Worm (Caenorhabditis elegans) whole organism, young adult: ENCODE results near the gene elp-1.
A peak's percentile ranks its signal among the peaks of the same experiment; 100 is the strongest.

ENCODE experiments used
- B0336.3 ChIP-seq: fragments of 200-800 bp; sonication (Bioruptor generic); IDR thresholded peaks from 2 replicates; pipeline ENCODE4 v1.3.6; 2022; ENCODE audit warnings: missing genetic modification characterization, missing compliant biosample characterization
- F22D6.2 ChIP-seq: sonication (generic microtip); optimal IDR thresholded peaks from 2 replicates; lab custom pipeline; 2016; ENCODE audit warnings: mild to moderate bottlenecking, missing genetic modification characterization, missing compliant biosample characterization
- F37B4.10 ChIP-seq: fragments of 200-800 bp; sonication (Bioruptor generic); IDR thresholded peaks from 2 replicates; pipeline ENCODE4 v1.3.6; 2022; ENCODE audit warnings: missing genetic modification characterization, missing compliant biosample characterization
- K12H6.12 ChIP-seq: fragments of 200-800 bp; sonication (Bioruptor generic); optimal IDR thresholded peaks from 2 replicates; lab custom pipeline; 2018; ENCODE audit warnings: mild to moderate bottlenecking, missing genetic modification characterization, missing compliant biosample characterization
- Y53F4B.3 ChIP-seq: fragments of 200-800 bp; sonication (Bioruptor generic); IDR thresholded peaks from 2 replicates; pipeline ENCODE4 v1.3.6; 2022; ENCODE audit warnings: missing genetic modification reagents, missing genetic modification characterization, missing compliant biosample characterization
- Y56A3A.18 ChIP-seq: fragments of 200-800 bp; sonication (Bioruptor generic); IDR thresholded peaks from 2 replicates; pipeline ENCODE4 v1.3.6; 2022; ENCODE audit warnings: missing genetic modification reagents, missing genetic modification characterization, missing compliant biosample characterization
- Y79H2A.3 ChIP-seq: fragments of 200-800 bp; sonication (Bioruptor generic); conservative IDR thresholded peaks from 2 replicates; pipeline ENCODE4 v1.3.6; 2022; ENCODE audit warnings: missing genetic modification reagents, missing genetic modification characterization, missing compliant biosample characterization
- ama-1 ChIP-seq, 3 experiments: fragments of 150-350 bp in 1 of 3; sonication (generic microtip) in 2 of 3; optimal IDR thresholded peaks; 2 replicates each; lab custom pipeline; 2014 to 2018; ENCODE audit warnings: missing biosample characterization in 2 of 3, missing genetic modification characterization in 2 of 3, missing genetic modification reagents in 2 of 3
- aptf-2 ChIP-seq: fragments of 200-800 bp; sonication (Bioruptor generic); conservative IDR thresholded peaks from 2 replicates; pipeline ENCODE4 v1.3.6; 2022; ENCODE audit warnings: missing genetic modification reagents, missing genetic modification characterization, missing compliant biosample characterization
- aptf-3 ChIP-seq: fragments of 200-800 bp; sonication (Bioruptor generic); IDR thresholded peaks from 2 replicates; pipeline ENCODE4 v1.3.6; 2022; ENCODE audit warnings: missing genetic modification characterization, missing compliant biosample characterization
- atf-7 ChIP-seq: sonication (generic microtip); optimal IDR thresholded peaks from 2 replicates; lab custom pipeline; 2017; ENCODE audit warnings: mild to moderate bottlenecking, missing genetic modification characterization, missing compliant biosample characterization
- attf-6 ChIP-seq: fragments of 200-800 bp; sonication (Bioruptor generic); IDR thresholded peaks from 2 replicates; pipeline ENCODE4 v1.3.6; 2022; ENCODE audit warnings: missing genetic modification reagents, missing genetic modification characterization, missing compliant biosample characterization
- cebp-1 ChIP-seq, 2 experiments: fragments of 200-800 bp in 1 of 2; sonication (Bioruptor generic) in 1 of 2; sonication (generic microtip) in 1 of 2; IDR thresholded peaks in 1 of 2; optimal IDR thresholded peaks in 1 of 2; 2 replicates each; pipeline versions ENCODE4 v1.3.6 to Lab custom; 2017 to 2022; ENCODE audit warnings: missing compliant biosample characterization in 2 of 2, missing genetic modification characterization in 2 of 2, mild to moderate bottlenecking in 1 of 2, missing genetic modification reagents in 1 of 2, moderate library complexity in 1 of 2
- ceh-100 ChIP-seq: fragments of 200-800 bp; sonication (Bioruptor generic); IDR thresholded peaks from 2 replicates; pipeline ENCODE4 v1.3.6; 2022; ENCODE audit warnings: missing genetic modification reagents, missing genetic modification characterization, missing compliant biosample characterization
- ceh-40 ChIP-seq: fragments of 200-800 bp; sonication (Bioruptor generic); IDR thresholded peaks from 2 replicates; pipeline ENCODE4 v1.3.6; 2022; ENCODE audit warnings: missing genetic modification characterization, missing compliant biosample characterization
- dpl-1 ChIP-seq: fragments of 150-350 bp; optimal IDR thresholded peaks from 2 replicates; lab custom pipeline; 2014; ENCODE audit warnings: missing biosample characterization, missing genetic modification reagents, missing genetic modification characterization
- egl-44 ChIP-seq: fragments of 200-800 bp; sonication (Bioruptor generic); IDR thresholded peaks from 2 replicates; pipeline ENCODE4 v1.3.6; 2022; ENCODE audit warnings: missing genetic modification reagents, missing genetic modification characterization, missing compliant biosample characterization
- ekl-4 ChIP-seq: fragments of 200-800 bp; sonication (Bioruptor generic); IDR thresholded peaks from 2 replicates; pipeline ENCODE4 v1.3.6; 2022; ENCODE audit warnings: missing genetic modification reagents, missing genetic modification characterization, missing compliant biosample characterization
- fkh-3 ChIP-seq: sonication (generic microtip); optimal IDR thresholded peaks from 2 replicates; lab custom pipeline; 2016; ENCODE audit warnings: mild to moderate bottlenecking, missing genetic modification characterization, missing compliant biosample characterization
- him-1 ChIP-seq: sonication (generic microtip); optimal IDR thresholded peaks from 2 replicates; lab custom pipeline; 2016; ENCODE audit warnings: missing genotype, missing genetic modification reagents, missing genetic modification characterization, missing compliant biosample characterization
- hlh-26 ChIP-seq: fragments of 200-800 bp; sonication (Bioruptor generic); conservative IDR thresholded peaks from 2 replicates; pipeline ENCODE4 v1.3.6; 2022; ENCODE audit warnings: missing genetic modification reagents, missing genetic modification characterization, missing compliant biosample characterization
- hsf-1 ChIP-seq: fragments of 200-800 bp; sonication (Bioruptor generic); IDR thresholded peaks from 2 replicates; pipeline ENCODE4 v1.3.6; 2022; ENCODE audit warnings: missing genetic modification reagents, missing genetic modification characterization, missing compliant biosample characterization
- lin-54 ChIP-seq: fragments of 200-800 bp; sonication (Bioruptor generic); optimal IDR thresholded peaks from 2 replicates; lab custom pipeline; 2018; ENCODE audit warnings: mild to moderate bottlenecking, missing genetic modification characterization, missing compliant biosample characterization
- lsl-1 ChIP-seq: fragments of 200-800 bp; sonication (Bioruptor generic); optimal IDR thresholded peaks from 2 replicates; lab custom pipeline; 2018; ENCODE audit warnings: mild to moderate bottlenecking, missing genetic modification characterization, moderate library complexity, missing compliant biosample characterization
- madf-10 ChIP-seq: sonication (generic microtip); optimal IDR thresholded peaks from 2 replicates; lab custom pipeline; 2016; ENCODE audit warnings: mild to moderate bottlenecking, missing genetic modification characterization, missing compliant biosample characterization
- madf-3 ChIP-seq: fragments of 200-800 bp; sonication (Bioruptor generic); IDR thresholded peaks from 2 replicates; pipeline ENCODE4 v1.3.6; 2022; ENCODE audit warnings: missing genetic modification reagents, missing genetic modification characterization, missing compliant biosample characterization
- madf-8 ChIP-seq: fragments of 200-800 bp; sonication (Bioruptor generic); conservative IDR thresholded peaks from 2 replicates; pipeline ENCODE4 v1.3.6; 2022; ENCODE audit warnings: missing genetic modification reagents, missing genetic modification characterization, missing compliant biosample characterization
- mcd-1 ChIP-seq: fragments of 200-800 bp; sonication (Bioruptor generic); IDR thresholded peaks from 2 replicates; pipeline ENCODE4 v1.3.6; 2022; ENCODE audit warnings: missing genetic modification reagents, missing genetic modification characterization, missing compliant biosample characterization
- mel-28 ChIP-seq: sonication (generic microtip); optimal IDR thresholded peaks from 2 replicates; lab custom pipeline; 2016; ENCODE audit warnings: borderline replicate concordance, mild to moderate bottlenecking, missing genetic modification characterization, missing compliant biosample characterization
- mes-4 ChIP-seq: sonication (generic microtip); optimal IDR thresholded peaks from 2 replicates; lab custom pipeline; 2016; ENCODE audit warnings: missing genotype, missing genetic modification characterization, missing compliant biosample characterization
- nhr-120 ChIP-seq: fragments of 200-800 bp; sonication (Bioruptor generic); IDR thresholded peaks from 2 replicates; pipeline ENCODE4 v1.3.6; 2022; ENCODE audit warnings: missing genetic modification characterization, missing compliant biosample characterization
- nhr-80 ChIP-seq: sonication (generic microtip); optimal IDR thresholded peaks from 2 replicates; lab custom pipeline; 2016; ENCODE audit warnings: missing genetic modification characterization, missing compliant biosample characterization
- pbrm-1 ChIP-seq: fragments of 200-800 bp; sonication (Bioruptor generic); IDR thresholded peaks from 2 replicates; pipeline ENCODE4 v1.3.6; 2022; ENCODE audit warnings: missing genetic modification reagents, missing genetic modification characterization, missing compliant biosample characterization
- rpc-1 ChIP-seq, 2 experiments: fragments of 150-350 bp in 1 of 2; sonication (generic microtip) in 1 of 2; optimal IDR thresholded peaks; 2 replicates each; lab custom pipeline; 2014 to 2018; ENCODE audit warnings: missing biosample characterization in 1 of 2, missing genetic modification characterization in 1 of 2, missing genetic modification reagents in 1 of 2, missing genotype in 1 of 2
- sdz-38 ChIP-seq: sonication (generic microtip); optimal IDR thresholded peaks from 2 replicates; lab custom pipeline; 2016; ENCODE audit warnings: missing genotype, missing genetic modification characterization, missing compliant biosample characterization
- somi-1 ChIP-seq: fragments of 200-800 bp; sonication (Bioruptor generic); optimal IDR thresholded peaks from 2 replicates; lab custom pipeline; 2018; ENCODE audit warnings: mild to moderate bottlenecking, missing genetic modification characterization, missing compliant biosample characterization
- sptf-2 ChIP-seq: fragments of 200-800 bp; sonication (Bioruptor generic); optimal IDR thresholded peaks from 2 replicates; lab custom pipeline; 2018; ENCODE audit warnings: mild to moderate bottlenecking, missing genetic modification characterization, missing compliant biosample characterization
- tbx-9 ChIP-seq: sonication (generic microtip); optimal IDR thresholded peaks from 2 replicates; lab custom pipeline; 2016; ENCODE audit warnings: borderline replicate concordance, missing genetic modification characterization, inconsistent platforms, missing compliant biosample characterization
- tlf-1 ChIP-seq: fragments of 200-800 bp; sonication (Bioruptor generic); optimal IDR thresholded peaks from 2 replicates; lab custom pipeline; 2018; ENCODE audit warnings: mild to moderate bottlenecking, missing genetic modification characterization, missing compliant biosample characterization
- zfh-2 ChIP-seq: fragments of 200-800 bp; sonication (Bioruptor generic); conservative IDR thresholded peaks from 2 replicates; pipeline ENCODE4 v1.3.6; 2022; ENCODE audit warnings: missing genetic modification reagents, missing genetic modification characterization, missing compliant biosample characterization
- ztf-22 ChIP-seq: fragments of 200-800 bp; sonication (Bioruptor generic); optimal IDR thresholded peaks from 2 replicates; lab custom pipeline; 2018; ENCODE audit warnings: mild to moderate bottlenecking, missing genetic modification characterization, moderate library complexity, missing compliant biosample characterization
- ztf-25 ChIP-seq: fragments of 200-800 bp; sonication (Bioruptor generic); IDR thresholded peaks from 2 replicates; pipeline ENCODE4 v1.3.6; 2022; ENCODE audit warnings: missing genetic modification reagents, missing genetic modification characterization, missing compliant biosample characterization

Gene elp-1

ce11 chrV:20780400-20780799 lies 10.4 kb upstream of the elp-1 start, which contains the start of gene hif-1:
TSS of gene hif-1 (plus strand) at chrV:20780407.
- TF ChIP-seq hlh-26 (GFP tag; lab: Robert Waterston, UW) = no peak
- TF ChIP-seq ztf-22 (GFP tag; lab: Kevin White, UChicago) = no peak
- no peak for TF ChIP-seq mel-28
- TF ChIP-seq cebp-1 (GFP tag; IDR thresholded peaks at IDR 0.05; lab: Robert Waterston, UW) = no peak
- TF ChIP-seq cebp-1 (tag; optimal IDR thresholded peaks at IDR 0.05; lab: Kevin White, UChicago) = peak; percentile 10
- no peak for TF ChIP-seq zfh-2 (GFP tag; lab: Robert Waterston, UW)
- TF ChIP-seq tbx-9 (tag; lab: Kevin White, UChicago) = no peak
- TF ChIP-seq ama-1 (optimal IDR thresholded peaks at IDR 0.05; lab: Kevin White, UChicago) = peak; percentile 59
- TF ChIP-seq ama-1 (GFP tag; optimal IDR thresholded peaks at IDR 0.05; lab: Kevin White, UChicago) = no peak
- no peak for TF ChIP-seq ztf-25 (GFP tag; lab: Robert Waterston, UW)
- no peak for TF ChIP-seq mes-4
- TF ChIP-seq ceh-100 (GFP tag; lab: Robert Waterston, UW) = no peak
- no peak for TF ChIP-seq madf-3 (GFP tag; lab: Robert Waterston, UW)
- no peak for TF ChIP-seq dpl-1 (GFP tag; lab: Kevin White, UChicago)
- TF ChIP-seq Y56A3A.18 (GFP tag; lab: Robert Waterston, UW) = 0 out of 2 replicates have a peak, but pooled peaks have one; percentile 2

DNA sequence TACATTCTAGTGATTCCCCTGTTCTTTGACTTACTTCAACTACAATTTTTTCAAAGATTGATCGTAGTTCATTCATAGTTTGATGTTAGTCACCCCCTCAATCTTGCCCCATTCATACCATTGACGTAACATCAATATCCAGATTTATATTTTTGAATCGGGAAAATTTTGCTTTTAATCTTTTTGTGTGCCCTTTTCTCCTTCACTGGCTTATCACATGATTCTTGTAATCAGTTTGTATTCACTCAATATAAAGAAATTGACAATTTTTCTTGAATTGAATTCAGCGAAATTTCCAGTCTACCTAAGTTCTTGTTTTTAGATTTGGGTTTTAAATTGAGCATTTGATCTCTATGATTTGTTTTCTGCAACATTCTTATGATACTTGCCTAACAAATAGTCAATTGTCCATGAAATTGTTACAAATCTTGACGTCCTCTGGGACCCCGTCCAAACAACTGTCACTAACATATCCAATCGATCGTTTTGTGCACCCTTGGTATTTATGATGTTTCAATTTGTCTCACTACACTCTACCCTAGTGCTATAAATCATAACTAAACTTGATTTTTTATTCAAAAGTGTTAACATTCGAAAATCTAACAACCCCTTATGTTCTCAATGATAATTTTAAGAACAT lies 9.9 kb upstream of the elp-1 start:
- TF ChIP-seq B0336.3 (GFP tag; lab: Robert Waterston, UW) (0 out of 2 replicates have a peak, but pooled peaks have one; percentile 20), Y56A3A.18 (GFP tag; lab: Robert Waterston, UW) (0 out of 2 replicates have a peak, but pooled peaks have one; percentile 42), madf-10 (tag; lab: Kevin White, UChicago) (peak; percentile 49), lsl-1 (GFP tag; lab: Kevin White, UChicago) (no peak), ekl-4 (GFP tag; lab: Robert Waterston, UW) (0 out of 2 replicates have a peak, but pooled peaks have one; percentile 18), zfh-2 (GFP tag; lab: Robert Waterston, UW) (no peak)

- TF ChIP-seq nhr-120 (GFP tag; lab: Robert Waterston, UW) (no peak), F22D6.2 (tag; lab: Kevin White, UChicago) (no peak), ceh-40 (no peak), somi-1 (no peak), egl-44 (0 out of 2 replicates have a peak, but pooled peaks have one; percentile 28), nhr-80 (tag; lab: Kevin White, UChicago) (peak; percentile 20)
- TF ChIP-seq, all 124 proteins: peak for 2
Observed at ce11 chrV:20778886-20779285, 8.9 kb upstream of the elp-1 start.

ce11 chrV:20778257-20778697 lies 8.3 kb upstream of the elp-1 start:
- TF ChIP-seq madf-8 (no peak), ceh-100 (GFP tag; lab: Robert Waterston, UW) (peak; percentile 42; the same call in 1 of the 2 replicates), K12H6.12 (tag; lab: Kevin White, UChicago) (peak; percentile 96), F37B4.10 (GFP tag; lab: Robert Waterston, UW) (no peak), aptf-3 (GFP tag; lab: Robert Waterston, UW) (no peak), Y53F4B.3 (GFP tag; lab: Robert Waterston, UW) (no peak), sdz-38 (tag; lab: Kevin White, UChicago) (no peak), rpc-1 (optimal IDR thresholded peaks at IDR 0.05; lab: Kevin White, UChicago) (no peak), rpc-1 (tag; optimal IDR thresholded peaks at IDR 0.05; lab: Kevin White, UChicago) (no peak), aptf-2 (0 out of 2 replicates have a peak, but pooled peaks have one; percentile 40), mcd-1 (GFP tag; lab: Robert Waterston, UW) (peak; percentile 78), tlf-1 (GFP tag; lab: Kevin White, UChicago) (peak; percentile 79), fkh-3 (peak; percentile 19), atf-7 (tag; lab: Kevin White, UChicago) (peak; percentile 91), attf-6 (GFP tag; lab: Robert Waterston, UW) (no peak), lin-54 (GFP tag; lab: Kevin White, UChicago) (peak; percentile 71), him-1 (tag; lab: Kevin White, UChicago) (no peak), Y79H2A.3 (GFP tag; lab: Robert Waterston, UW) (no peak), hsf-1 (no peak), pbrm-1 (GFP tag; lab: Robert Waterston, UW) (peak; percentile 92), sptf-2 (GFP tag; lab: Kevin White, UChicago) (no peak)
